ENCODE assay signal across 1 fruit fly cellular context in genomic region chr3R:29207012-29207656, dm6.
TF ChIP-seq lines count a peak whose summit lies in the region.

No protein-coding gene starts in this region.

TF ChIP-seq in whole organism, embryonic, 481 proteins besides CTCF, POLR2A, EP300 and RAD21 (continued from another document and continues in another):
- TF ChIP-seq CG14014 (GFP tag; IDR thresholded peaks at IDR 0.05; lab: Robert Waterston, UW) = peak; percentile 83
- TF ChIP-seq Chrac-16 (GFP tag; optimal IDR thresholded peaks at IDR 0.05; lab: Kevin White, UChicago) = peak; percentile 47
- TF ChIP-seq slbo (GFP tag; IDR thresholded peaks at IDR 0.05; lab: Robert Waterston, UW) = peak; percentile 80
- TF ChIP-seq CG15696 (tag; optimal IDR thresholded peaks at IDR 0.05; lab: Kevin White, UChicago) = peak; percentile 37
- TF ChIP-seq sima (GFP tag; optimal IDR thresholded peaks at IDR 0.05; lab: Kevin White, UChicago) = no peak
- peak; percentile 39 for TF ChIP-seq CG12219 (GFP tag; optimal IDR thresholded peaks at IDR 0.05; lab: Kevin White, UChicago)
- TF ChIP-seq E2f1 (GFP tag; IDR thresholded peaks at IDR 0.05; lab: Robert Waterston, UW) = peak; percentile 62
- no peak for TF ChIP-seq CG3838 (GFP tag; optimal IDR thresholded peaks at IDR 0.05; lab: Kevin White, UChicago)
- TF ChIP-seq CG9817 (tag; optimal IDR thresholded peaks at IDR 0.05; lab: Kevin White, UChicago) = peak; percentile 75
- TF ChIP-seq CG9727 (GFP tag; optimal IDR thresholded peaks at IDR 0.05; lab: Kevin White, UChicago) = peak; percentile 9
- peak; percentile 38 for TF ChIP-seq az2 (GFP tag; optimal IDR thresholded peaks at IDR 0.05; lab: Kevin White, UChicago)
- no peak for TF ChIP-seq Bteb2 (GFP tag; optimal IDR thresholded peaks at IDR 0.05; lab: Kevin White, UChicago)
- peak; percentile 52; the same call in 1 of the 2 replicates for TF ChIP-seq ssp (GFP tag; IDR thresholded peaks at IDR 0.05; lab: Robert Waterston, UW)
- peak; percentile 44 for TF ChIP-seq crol (GFP tag; IDR thresholded peaks at IDR 0.05; lab: Robert Waterston, UW)
- TF ChIP-seq klu (GFP tag; IDR thresholded peaks at IDR 0.05; lab: Robert Waterston, UW) = 0 out of 2 replicates have a peak, but pooled peaks have one; percentile 50
- TF ChIP-seq ab (GFP tag; optimal IDR thresholded peaks at IDR 0.05; lab: Kevin White, UChicago) = no peak
- TF ChIP-seq Dek (tag; optimal IDR thresholded peaks at IDR 0.05; lab: Kevin White, UChicago) = peak; percentile 55
- TF ChIP-seq CG1602 (GFP tag; optimal IDR thresholded peaks at IDR 0.05; lab: Kevin White, UChicago) = peak; percentile 33
- TF ChIP-seq Taf1 (GFP tag; IDR thresholded peaks at IDR 0.05; lab: Robert Waterston, UW) = 0 out of 2 replicates have a peak, but pooled peaks have one; percentile 14
- TF ChIP-seq CG14667 (GFP tag; IDR thresholded peaks at IDR 0.05; lab: Robert Waterston, UW) = peak; percentile 75
- TF ChIP-seq CG2116 (GFP tag; optimal IDR thresholded peaks at IDR 0.05; lab: Kevin White, UChicago) = no peak
- no peak for TF ChIP-seq psq (GFP tag; optimal IDR thresholded peaks at IDR 0.05; lab: Kevin White, UChicago)
- no peak for TF ChIP-seq repo (GFP tag; optimal IDR thresholded peaks at IDR 0.05; lab: Kevin White, UChicago)
- TF ChIP-seq ranshi (GFP tag; IDR thresholded peaks at IDR 0.05; lab: Robert Waterston, UW) = peak; percentile 78
- TF ChIP-seq HmgZ (tag; optimal IDR thresholded peaks at IDR 0.05; lab: Kevin White, UChicago) = peak; percentile 30
- peak; percentile 65 for TF ChIP-seq CG32772 (GFP tag; IDR thresholded peaks at IDR 0.05; lab: Robert Waterston, UW)
- no peak for TF ChIP-seq CG34224 (GFP tag; IDR thresholded peaks at IDR 0.05; lab: Robert Waterston, UW; ENCODE audit: partially characterized antibody)
- TF ChIP-seq otp (GFP tag; IDR thresholded peaks at IDR 0.05; lab: Robert Waterston, UW) = peak; percentile 63; the same call in 1 of the 3 replicates
- peak; percentile 45; the same call in 1 of the 2 replicates for TF ChIP-seq wdn (GFP tag; IDR thresholded peaks at IDR 0.05; lab: Robert Waterston, UW)
- TF ChIP-seq bbx (GFP tag; IDR thresholded peaks at IDR 0.05; lab: Robert Waterston, UW; ENCODE audit: partially characterized antibody) = no peak
- TF ChIP-seq CG15601 (tag; optimal IDR thresholded peaks at IDR 0.05; lab: Kevin White, UChicago) = peak; percentile 35
- TF ChIP-seq br (optimal IDR thresholded peaks at IDR 0.05; lab: Kevin White, UChicago) = no peak
- no peak for TF ChIP-seq disco-r (GFP tag; optimal IDR thresholded peaks at IDR 0.05; lab: Kevin White, UChicago)
- peak; percentile 21 for TF ChIP-seq CG13894 (tag; optimal IDR thresholded peaks at IDR 0.05; lab: Kevin White, UChicago)
- peak; percentile 39 for TF ChIP-seq ATbp (GFP tag; optimal IDR thresholded peaks at IDR 0.05; lab: Kevin White, UChicago)
- TF ChIP-seq CG17361 (GFP tag; IDR thresholded peaks at IDR 0.05; lab: Robert Waterston, UW) = peak; percentile 25; the same call in 1 of the 3 replicates
- peak; percentile 45 for TF ChIP-seq CG10979 (tag; optimal IDR thresholded peaks at IDR 0.05; lab: Kevin White, UChicago)
- peak; percentile 40 for TF ChIP-seq CG12071 (GFP tag; optimal IDR thresholded peaks at IDR 0.05; lab: Kevin White, UChicago)
- TF ChIP-seq Awh (GFP tag; IDR thresholded peaks at IDR 0.05; lab: Robert Waterston, UW) = peak; percentile 72
- no peak for TF ChIP-seq sd (tag; optimal IDR thresholded peaks at IDR 0.05; lab: Kevin White, UChicago)
- TF ChIP-seq Meics (GFP tag; optimal IDR thresholded peaks at IDR 0.05; lab: Kevin White, UChicago) = peak; percentile 65
- peak; percentile 11 for TF ChIP-seq CG7928 (GFP tag; optimal IDR thresholded peaks at IDR 0.05; lab: Kevin White, UChicago)
- TF ChIP-seq CoRest (tag; optimal IDR thresholded peaks at IDR 0.05; lab: Kevin White, UChicago) = peak; percentile 76
- TF ChIP-seq CG4328 (GFP tag; optimal IDR thresholded peaks at IDR 0.05; lab: Kevin White, UChicago) = peak; percentile 3
- TF ChIP-seq CG10321 (GFP tag; IDR thresholded peaks at IDR 0.05; lab: Robert Waterston, UW) = peak; percentile 26; the same call in 1 of the 2 replicates
- no peak for TF ChIP-seq Trl (optimal IDR thresholded peaks at IDR 0.05; lab: Kevin White, UChicago)
- TF ChIP-seq Trl (GFP tag; optimal IDR thresholded peaks at IDR 0.05; lab: Kevin White, UChicago) = no peak
- peak; percentile 80 for TF ChIP-seq fd3F (GFP tag; optimal IDR thresholded peaks at IDR 0.05; lab: Kevin White, UChicago)
- peak; percentile 61 for TF ChIP-seq CG32532 (GFP tag; IDR thresholded peaks at IDR 0.05; lab: Robert Waterston, UW)
- TF ChIP-seq BEAF-32 (GFP tag; optimal IDR thresholded peaks at IDR 0.05; lab: Kevin White, UChicago) = no peak
- no peak for TF ChIP-seq danr (GFP tag; IDR thresholded peaks at IDR 0.05; lab: Robert Waterston, UW)
- TF ChIP-seq PHDP (tag; optimal IDR thresholded peaks at IDR 0.05; lab: Kevin White, UChicago) = peak; percentile 60
- peak; percentile 11 for TF ChIP-seq Six4 (GFP tag; optimal IDR thresholded peaks at IDR 0.05; lab: Kevin White, UChicago)
- TF ChIP-seq seq (GFP tag; IDR thresholded peaks at IDR 0.05; lab: Robert Waterston, UW) = peak; percentile 69; the same call in 1 of the 2 replicates
- no peak for TF ChIP-seq org-1 (GFP tag; optimal IDR thresholded peaks at IDR 0.05; lab: Kevin White, UChicago)
- TF ChIP-seq Dbx (GFP tag; IDR thresholded peaks at IDR 0.05; lab: Robert Waterston, UW) = peak; percentile 53; the same call in 1 of the 3 replicates
- TF ChIP-seq Fer1 (GFP tag; optimal IDR thresholded peaks at IDR 0.05; lab: Kevin White, UChicago) = peak; percentile 63
- no peak for TF ChIP-seq ac (GFP tag; optimal IDR thresholded peaks at IDR 0.05; lab: Kevin White, UChicago)
- TF ChIP-seq en (GFP tag; optimal IDR thresholded peaks at IDR 0.05; lab: Kevin White, UChicago) = no peak
- TF ChIP-seq gsb (GFP tag; IDR thresholded peaks at IDR 0.05; lab: Robert Waterston, UW) = 0 out of 2 replicates have a peak, but pooled peaks have one; percentile 34
- TF ChIP-seq CG2202 (tag; optimal IDR thresholded peaks at IDR 0.05; lab: Kevin White, UChicago) = no peak
- TF ChIP-seq nom (GFP tag; optimal IDR thresholded peaks at IDR 0.05; lab: Kevin White, UChicago) = peak; percentile 82
- peak; percentile 54 for TF ChIP-seq cg (GFP tag; optimal IDR thresholded peaks at IDR 0.05; lab: Kevin White, UChicago)
- TF ChIP-seq zfh2 (GFP tag; optimal IDR thresholded peaks at IDR 0.05; lab: Kevin White, UChicago) = no peak
- TF ChIP-seq nerfin-1 (tag; optimal IDR thresholded peaks at IDR 0.05; lab: Kevin White, UChicago) = no peak
- TF ChIP-seq Hand (GFP tag; optimal IDR thresholded peaks at IDR 0.05; lab: Kevin White, UChicago) = no peak
- TF ChIP-seq Mrtf (GFP tag; IDR thresholded peaks at IDR 0.05; lab: Robert Waterston, UW) = peak; percentile 78
- peak; percentile 24 for TF ChIP-seq CG11723 (GFP tag; optimal IDR thresholded peaks at IDR 0.05; lab: Kevin White, UChicago)
- TF ChIP-seq CG8281 (tag; optimal IDR thresholded peaks at IDR 0.05; lab: Kevin White, UChicago) = peak; percentile 13
- TF ChIP-seq CG34422 (GFP tag; IDR thresholded peaks at IDR 0.05; lab: Robert Waterston, UW) = peak; percentile 71
- TF ChIP-seq lola (GFP tag; optimal IDR thresholded peaks at IDR 0.05; lab: Kevin White, UChicago) = peak in 1 of 3 experiments; percentile 14
- peak; percentile 38; the same call in 1 of the 2 replicates for TF ChIP-seq E2f2 (GFP tag; IDR thresholded peaks at IDR 0.05; lab: Robert Waterston, UW)
- TF ChIP-seq knrl (GFP tag; IDR thresholded peaks at IDR 0.05; lab: Robert Waterston, UW; ENCODE audit: partially characterized antibody) = no peak
- peak; percentile 73 for TF ChIP-seq B-H1 (GFP tag; IDR thresholded peaks at IDR 0.05; lab: Robert Waterston, UW)
- peak; percentile 39; the same call in 1 of the 2 replicates for TF ChIP-seq bowl (GFP tag; IDR thresholded peaks at IDR 0.05; lab: Robert Waterston, UW)
- TF ChIP-seq CG13287 (GFP tag; IDR thresholded peaks at IDR 0.05; lab: Robert Waterston, UW; ENCODE audit: partially characterized antibody) = no peak
- TF ChIP-seq CG10565 (GFP tag; optimal IDR thresholded peaks at IDR 0.05; lab: Kevin White, UChicago) = no peak
- peak in 1 of 2 experiments; percentile 61 for TF ChIP-seq dpn (GFP tag; optimal IDR thresholded peaks at IDR 0.05; lab: Kevin White, UChicago)
- TF ChIP-seq CG7963 (GFP tag; IDR thresholded peaks at IDR 0.05; lab: Robert Waterston, UW; ENCODE audit: partially characterized antibody) = no peak
- TF ChIP-seq Stat92E (GFP tag; optimal IDR thresholded peaks at IDR 0.05; lab: Kevin White, UChicago) = no peak
- peak; percentile 2 for TF ChIP-seq grn (GFP tag; optimal IDR thresholded peaks at IDR 0.05; lab: Kevin White, UChicago)
- no peak for TF ChIP-seq Dp (GFP tag; optimal IDR thresholded peaks at IDR 0.05; lab: Kevin White, UChicago)
- TF ChIP-seq CG6813 (GFP tag; optimal IDR thresholded peaks at IDR 0.05; lab: Kevin White, UChicago) = no peak
- no peak for TF ChIP-seq btn (GFP tag; optimal IDR thresholded peaks at IDR 0.05; lab: Kevin White, UChicago)
- no peak for TF ChIP-seq Sin3A (optimal IDR thresholded peaks at IDR 0.05; lab: Kevin White, UChicago)
- TF ChIP-seq so (GFP tag; IDR thresholded peaks at IDR 0.05; lab: Robert Waterston, UW) = peak; percentile 78
- no peak for TF ChIP-seq CG1603 (tag; optimal IDR thresholded peaks at IDR 0.05; lab: Kevin White, UChicago)
- peak; percentile 40; the same call in 1 of the 2 replicates for TF ChIP-seq CG6272 (GFP tag; IDR thresholded peaks at IDR 0.05; lab: Robert Waterston, UW)
- TF ChIP-seq CG3163 (GFP tag; optimal IDR thresholded peaks at IDR 0.05; lab: Kevin White, UChicago) = no peak
- peak; percentile 23 for TF ChIP-seq CG10274 (GFP tag; optimal IDR thresholded peaks at IDR 0.05; lab: Kevin White, UChicago)
- peak; percentile 9 for TF ChIP-seq CG2875 (GFP tag; optimal IDR thresholded peaks at IDR 0.05; lab: Kevin White, UChicago)
- no peak for TF ChIP-seq vfl (GFP tag; optimal IDR thresholded peaks at IDR 0.05; lab: Kevin White, UChicago)
- TF ChIP-seq CG7839 (tag; optimal IDR thresholded peaks at IDR 0.05; lab: Kevin White, UChicago) = peak; percentile 70
- TF ChIP-seq dmrt11E (tag; optimal IDR thresholded peaks at IDR 0.05; lab: Kevin White, UChicago) = peak; percentile 46
- TF ChIP-seq CG5953 (GFP tag; IDR thresholded peaks at IDR 0.05; lab: Robert Waterston, UW) = peak; percentile 68
- TF ChIP-seq ttk (GFP tag; IDR thresholded peaks at IDR 0.05; lab: Robert Waterston, UW) = peak; percentile 60
- peak; percentile 16 for TF ChIP-seq CG7556 (GFP tag; optimal IDR thresholded peaks at IDR 0.05; lab: Kevin White, UChicago)
- TF ChIP-seq CG4707 (GFP tag; optimal IDR thresholded peaks at IDR 0.05; lab: Kevin White, UChicago) = peak; percentile 43
- no peak for TF ChIP-seq CG42726 (GFP tag; IDR thresholded peaks at IDR 0.05; lab: Robert Waterston, UW; ENCODE audit: partially characterized antibody)
- TF ChIP-seq Ravus (GFP tag; IDR thresholded peaks at IDR 0.05; lab: Robert Waterston, UW) = peak; percentile 1; the same call in 1 of the 2 replicates
- TF ChIP-seq ham (GFP tag; IDR thresholded peaks at IDR 0.05; lab: Robert Waterston, UW) = no peak
- TF ChIP-seq lmd (GFP tag; IDR thresholded peaks at IDR 0.05; lab: Robert Waterston, UW) = peak; percentile 78
- no peak for TF ChIP-seq Oaz (GFP tag; IDR thresholded peaks at IDR 0.05; lab: Robert Waterston, UW)
- TF ChIP-seq peb (GFP tag; IDR thresholded peaks at IDR 0.05; lab: Robert Waterston, UW) = 0 out of 2 replicates have a peak, but pooled peaks have one; percentile 44
- 0 out of 2 replicates have a peak, but pooled peaks have one; percentile 12 for TF ChIP-seq Nf-YA (GFP tag; IDR thresholded peaks at IDR 0.05; lab: Robert Waterston, UW)
- TF ChIP-seq phol (tag; optimal IDR thresholded peaks at IDR 0.05; lab: Kevin White, UChicago) = peak; percentile 60
- TF ChIP-seq ERR (GFP tag; optimal IDR thresholded peaks at IDR 0.05; lab: Kevin White, UChicago) = no peak
- no peak for TF ChIP-seq Hr39 (optimal IDR thresholded peaks at IDR 0.05; lab: Kevin White, UChicago)
- peak; percentile 57 for TF ChIP-seq Sox100B (GFP tag; optimal IDR thresholded peaks at IDR 0.05; lab: Kevin White, UChicago)
- no peak for TF ChIP-seq kah (GFP tag; optimal IDR thresholded peaks at IDR 0.05; lab: Kevin White, UChicago)
- TF ChIP-seq yki (optimal IDR thresholded peaks at IDR 0.05; lab: Kevin White, UChicago) = no peak
- no peak for TF ChIP-seq lov (optimal IDR thresholded peaks at IDR 0.05; lab: Kevin White, UChicago)
- TF ChIP-seq lov (GFP tag; IDR thresholded peaks at IDR 0.05; lab: Robert Waterston, UW) = peak; percentile 64; the same call in 1 of the 3 replicates
- TF ChIP-seq CG31388 (GFP tag; optimal IDR thresholded peaks at IDR 0.05; lab: Kevin White, UChicago) = no peak
- peak; percentile 85 for TF ChIP-seq Ets65A (GFP tag; lab: Kevin White, UChicago)
- TF ChIP-seq D (optimal IDR thresholded peaks at IDR 0.05; lab: Kevin White, UChicago) = no peak
- TF ChIP-seq D (GFP tag; optimal IDR thresholded peaks at IDR 0.05; lab: Kevin White, UChicago) = peak; percentile 44
- TF ChIP-seq ken (GFP tag; IDR thresholded peaks at IDR 0.05; lab: Robert Waterston, UW) = peak; percentile 69; the same call in 2 of the 3 replicates
- peak; percentile 39 for TF ChIP-seq al (GFP tag; IDR thresholded peaks at IDR 0.05; lab: Robert Waterston, UW)
- TF ChIP-seq nmo (GFP tag; optimal IDR thresholded peaks at IDR 0.05; lab: Kevin White, UChicago) = peak; percentile 64
- peak; percentile 43; the same call in 1 of the 2 replicates for TF ChIP-seq CG9215 (GFP tag; IDR thresholded peaks at IDR 0.05; lab: Robert Waterston, UW)
- peak; percentile 47 for TF ChIP-seq CG30431 (GFP tag; optimal IDR thresholded peaks at IDR 0.05; lab: Kevin White, UChicago)
- peak; percentile 50 for TF ChIP-seq CG12391 (tag; optimal IDR thresholded peaks at IDR 0.05; lab: Kevin White, UChicago)
- TF ChIP-seq CG30020 (tag; optimal IDR thresholded peaks at IDR 0.05; lab: Kevin White, UChicago) = no peak
- TF ChIP-seq CG4360 (GFP tag; IDR thresholded peaks at IDR 0.05; lab: Robert Waterston, UW) = peak; percentile 65
- TF ChIP-seq CG13296 (GFP tag; optimal IDR thresholded peaks at IDR 0.05; lab: Kevin White, UChicago) = peak; percentile 67
- TF ChIP-seq CG30403 (GFP tag; optimal IDR thresholded peaks at IDR 0.05; lab: Kevin White, UChicago) = peak; percentile 33
- TF ChIP-seq CG13624 (GFP tag; optimal IDR thresholded peaks at IDR 0.05; lab: Kevin White, UChicago) = no peak
- peak; percentile 74 for TF ChIP-seq CG11456 (GFP tag; IDR thresholded peaks at IDR 0.05; lab: Robert Waterston, UW)
- peak; percentile 65 for TF ChIP-seq Atf6 (GFP tag; IDR thresholded peaks at IDR 0.05; lab: Robert Waterston, UW)
- TF ChIP-seq Ada2b (GFP tag; IDR thresholded peaks at IDR 0.05; lab: Robert Waterston, UW) = peak; percentile 61
